Fruit fly (Drosophila melanogaster): ENCODE measurements around the gene CG3223.

DNA sequence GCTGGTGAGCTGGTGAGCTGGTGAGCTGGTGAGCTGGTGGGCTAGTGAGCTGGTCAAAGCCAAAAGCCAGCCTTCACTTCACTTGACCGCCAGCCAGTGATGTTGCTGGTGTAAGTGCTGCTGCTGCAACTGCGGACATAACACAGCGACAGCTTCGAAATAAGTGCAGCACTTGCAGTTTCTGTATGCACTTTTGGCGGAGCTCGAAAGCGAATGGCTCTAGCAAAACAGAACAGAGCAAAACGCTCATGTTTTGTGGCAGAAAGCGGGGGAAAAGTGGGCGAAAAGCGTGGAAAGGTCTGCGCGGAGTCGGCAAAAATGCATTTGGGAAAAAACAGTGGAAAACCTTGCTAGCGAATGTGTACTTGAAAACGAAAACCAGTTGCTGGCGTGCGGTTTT is 14.6 kb upstream of the CG3223 start:
- TF ChIP-seq insv (optimal IDR thresholded peaks at IDR 0.05) (no peak), h (optimal IDR thresholded peaks at IDR 0.05) (no peak), Myc (optimal IDR thresholded peaks at IDR 0.05) (no peak)

Measured in Kc167 (cell line).